Worm (Caenorhabditis elegans): ENCODE measurements around the gene ugt-50.

The ugt-50 gene

DNA sequence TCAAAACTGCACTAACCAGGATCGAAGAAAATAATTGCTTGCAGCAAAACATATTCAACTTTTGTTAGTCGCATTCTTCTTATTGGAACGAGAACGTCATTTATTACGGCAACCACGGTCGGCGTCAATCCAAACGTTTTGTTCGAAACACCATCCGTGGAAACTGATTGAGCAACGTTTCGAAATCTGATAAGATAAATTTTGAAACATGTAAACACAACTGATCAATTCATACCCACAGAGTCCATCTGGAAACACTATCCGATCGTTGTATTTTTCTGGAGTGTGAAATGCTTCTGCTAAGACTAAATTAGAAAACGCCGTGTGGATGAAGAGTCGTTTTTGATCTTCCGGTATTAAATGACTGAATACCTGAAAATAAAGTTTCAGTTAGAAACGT lies 25.6 kb upstream of the ugt-50 start:
- TF ChIP-seq ceh-91 (GFP tag; IDR thresholded peaks at IDR 0.05) (no peak), ama-1 (optimal IDR thresholded peaks at IDR 0.05) (peak; percentile 71), ama-1 (GFP tag; optimal IDR thresholded peaks at IDR 0.05) (no peak)

ce11 chrX:12667804-12668511 lies 23.4 kb upstream of the ugt-50 start, which contains the start of gene nhr-17:
Gene nhr-17 (minus strand): TSS chrX:12667854.
- TF ChIP-seq unc-130 (GFP tag; optimal IDR thresholded peaks at IDR 0.05): no peak
- TF ChIP-seq tbp1 (GFP tag; optimal IDR thresholded peaks at IDR 0.05): peak; percentile 22
- peak; percentile 27 for TF ChIP-seq nhr-80 (tag; optimal IDR thresholded peaks at IDR 0.05)
- no peak for TF ChIP-seq somi-1 (GFP tag; optimal IDR thresholded peaks at IDR 0.05)
- TF ChIP-seq cebp-1 (GFP tag; IDR thresholded peaks at IDR 0.05): no peak
- peak; percentile 56 for TF ChIP-seq cebp-1 (tag; optimal IDR thresholded peaks at IDR 0.05)
- TF ChIP-seq K11D2.4 (GFP tag; IDR thresholded peaks at IDR 0.05): peak; percentile 9; the same call in 1 of the 2 replicates
- TF ChIP-seq ceh-91 (GFP tag; IDR thresholded peaks at IDR 0.05): no peak
- peak; percentile 14 for TF ChIP-seq F23B12.7 (tag; optimal IDR thresholded peaks at IDR 0.05; ENCODE audit: insufficient read depth)
- TF ChIP-seq hsf-1 (GFP tag; IDR thresholded peaks at IDR 0.05): peak; percentile 79
- TF ChIP-seq cebp-2 (GFP tag; IDR thresholded peaks at IDR 0.05): 0 out of 2 replicates have a peak, but pooled peaks have one; percentile 43
- TF ChIP-seq lin-40 (tag; optimal IDR thresholded peaks at IDR 0.05): peak; percentile 49
- no peak for TF ChIP-seq akir-1 (GFP tag; optimal IDR thresholded peaks at IDR 0.05)
- peak; percentile 34 for TF ChIP-seq ztf-26 (tag; optimal IDR thresholded peaks at IDR 0.05)
- no peak for TF ChIP-seq hrde-1 (tag; optimal IDR thresholded peaks at IDR 0.05; ENCODE audit: borderline replicate concordance)
- TF ChIP-seq ceh-40 (GFP tag; IDR thresholded peaks at IDR 0.05): no peak

DNA sequence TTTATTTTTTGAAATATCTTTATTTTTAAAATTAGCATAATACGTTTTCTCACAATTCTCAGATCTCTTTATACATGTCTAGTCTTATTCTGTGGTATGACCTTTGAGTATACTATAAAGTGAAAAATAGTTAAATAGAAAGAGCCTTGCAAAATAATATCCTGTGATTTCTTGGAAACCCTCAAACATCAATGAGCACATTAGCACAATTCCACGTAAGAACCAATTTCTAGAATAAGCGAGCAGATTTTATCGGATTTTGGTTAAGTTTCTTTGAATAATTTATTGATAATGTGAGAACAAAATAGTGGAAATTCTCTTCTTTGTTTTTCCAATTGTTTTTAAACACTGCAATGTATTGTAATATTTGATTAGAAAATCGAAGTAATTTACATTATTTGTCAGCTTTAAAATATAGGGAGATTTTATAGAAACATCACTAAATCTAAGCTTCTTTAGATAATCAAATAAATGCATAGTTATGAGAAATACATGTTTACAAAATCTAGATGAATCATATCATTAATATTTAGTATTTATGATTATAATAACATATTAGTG lies 22.4 kb upstream of the ugt-50 start:
- TF ChIP-seq lag-1 (GFP tag; IDR thresholded peaks at IDR 0.05) (no peak), ztf-6 (GFP tag; IDR thresholded peaks at IDR 0.05) (no peak), ceh-100 (GFP tag; IDR thresholded peaks at IDR 0.05) (no peak), zim-3 (tag; optimal IDR thresholded peaks at IDR 0.05) (no peak), rcor-1 (GFP tag; IDR thresholded peaks at IDR 0.05) (no peak), madf-10 (tag; optimal IDR thresholded peaks at IDR 0.05) (no peak), C06A6.2 (GFP tag; conservative IDR thresholded peaks at IDR 0.05) (no peak), hsf-1 (GFP tag; IDR thresholded peaks at IDR 0.05) (no peak), let-526 (GFP tag; IDR thresholded peaks at IDR 0.05) (no peak), dox-1 (GFP tag; IDR thresholded peaks at IDR 0.05) (no peak), ceh-58 (GFP tag; IDR thresholded peaks at IDR 0.05) (no peak)

DNA sequence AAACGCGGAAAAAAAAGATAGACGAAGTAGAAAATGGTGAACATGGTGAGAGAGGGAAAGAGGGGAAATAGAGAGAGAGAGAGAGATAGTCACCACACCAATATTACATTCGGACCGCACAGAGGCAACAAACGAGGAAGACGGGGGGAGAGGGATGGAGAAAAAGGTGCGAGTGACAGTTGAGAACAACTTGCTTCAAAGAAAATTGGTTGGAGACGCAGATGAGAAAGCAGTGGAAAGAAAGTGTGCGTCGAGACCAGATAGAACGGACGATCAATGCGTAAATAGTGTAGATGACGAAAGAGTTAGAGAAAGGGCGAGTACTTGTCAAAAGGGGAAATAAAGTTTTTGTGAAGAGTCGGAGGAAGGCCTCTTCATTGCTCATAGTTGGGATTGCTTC lies 21.0 kb upstream of the ugt-50 start:
- peak; percentile 72; the same call in 1 of the 2 replicates for TF ChIP-seq nfyb-1 (GFP tag; IDR thresholded peaks at IDR 0.05)
- peak; percentile 80 for TF ChIP-seq K12H6.12 (tag; optimal IDR thresholded peaks at IDR 0.05)
- TF ChIP-seq B0035.1 (tag; optimal IDR thresholded peaks at IDR 0.05): peak; percentile 48
- peak; percentile 41 for TF ChIP-seq attf-5 (GFP tag; optimal IDR thresholded peaks at IDR 0.05)
- TF ChIP-seq tbp1 (GFP tag; optimal IDR thresholded peaks at IDR 0.05): peak; percentile 48
- peak; percentile 85; the same call in 1 of the 2 replicates for TF ChIP-seq hmg-1.2 (GFP tag; IDR thresholded peaks at IDR 0.05)
- no peak for TF ChIP-seq lsl-1 (GFP tag; optimal IDR thresholded peaks at IDR 0.05)
- 0 out of 2 replicates have a peak, but pooled peaks have one; percentile 33 for TF ChIP-seq Y53G8AR.9 (GFP tag; conservative IDR thresholded peaks at IDR 0.05)
- TF ChIP-seq xnd-1 (tag; optimal IDR thresholded peaks at IDR 0.05): no peak
- TF ChIP-seq him-1 (tag; optimal IDR thresholded peaks at IDR 0.05): no peak
- TF ChIP-seq F22D6.2 (tag; optimal IDR thresholded peaks at IDR 0.05): peak; percentile 7
- peak; percentile 43 for TF ChIP-seq lin-54 (GFP tag; optimal IDR thresholded peaks at IDR 0.05)
- TF ChIP-seq pbrm-1 (GFP tag; IDR thresholded peaks at IDR 0.05): peak; percentile 46
- 0 out of 2 replicates have a peak, but pooled peaks have one; percentile 28 for TF ChIP-seq K11D2.4 (GFP tag; IDR thresholded peaks at IDR 0.05)
- no peak for TF ChIP-seq hmg-20 (GFP tag; IDR thresholded peaks at IDR 0.05)
- TF ChIP-seq zim-3 (tag; optimal IDR thresholded peaks at IDR 0.05): no peak
- peak; percentile 57 for TF ChIP-seq nhr-80 (tag; optimal IDR thresholded peaks at IDR 0.05)
- TF ChIP-seq egrh-3 (GFP tag; IDR thresholded peaks at IDR 0.05): 0 out of 2 replicates have a peak, but pooled peaks have one; percentile 30
- TF ChIP-seq ceh-79 (tag; optimal IDR thresholded peaks at IDR 0.05): no peak
- TF ChIP-seq madf-3 (GFP tag; IDR thresholded peaks at IDR 0.05): no peak

All from whole organism, young adult.